Worm (Caenorhabditis elegans) whole organism, L4 larva: Measurements from ENCODE around the gene C33F10.1.

Experiments used
- D1046.2 ChIP-seq: fragments of 200-800 bp; sonication (Bioruptor generic); IDR thresholded peaks from 2 replicates; pipeline ENCODE4 v1.3.6; 2022; ENCODE audit warnings: missing genetic modification characterization, missing compliant biosample characterization
- F26F4.8 ChIP-seq: fragments of 200-800 bp; sonication (Bioruptor generic); conservative IDR thresholded peaks from 2 replicates; pipeline ENCODE4 v1.3.6; 2022; ENCODE audit warnings: missing genetic modification characterization, missing compliant biosample characterization
- T20F7.1 ChIP-seq: fragments of 200-800 bp; sonication (Bioruptor generic); optimal IDR thresholded peaks from 2 replicates; lab custom pipeline; 2018; ENCODE audit warnings: mild to moderate bottlenecking, missing genetic modification characterization, missing compliant biosample characterization
- T26A8.4 ChIP-seq: fragments of 200-800 bp; sonication (Bioruptor generic); IDR thresholded peaks from 2 replicates; pipeline ENCODE4 v1.3.6; 2022; ENCODE audit warnings: missing genetic modification characterization, missing compliant biosample characterization
- Y48G9A.11 ChIP-seq: fragments of 200-800 bp; sonication (Bioruptor generic); IDR thresholded peaks from 2 replicates; pipeline ENCODE4 v1.3.6; 2022; ENCODE audit warnings: missing genetic modification reagents, missing genetic modification characterization, missing compliant biosample characterization
- aha-1 ChIP-seq: fragments of 150-350 bp; peaks from one replicate; lab custom pipeline; 2014; ENCODE audit warnings: missing biosample characterization, missing genetic modification characterization
- attf-4 ChIP-seq: sonication (generic microtip); optimal IDR thresholded peaks from 3 replicates; lab custom pipeline; 2017; ENCODE audit warnings: missing biosample characterization, missing genetic modification characterization
- ceh-20 ChIP-seq: fragments of 200-800 bp; sonication (Bioruptor generic); IDR thresholded peaks from 2 replicates; pipeline ENCODE4 v1.3.6; 2022; ENCODE audit warnings: missing genetic modification reagents, missing genetic modification characterization, missing compliant biosample characterization
- ceh-32 ChIP-seq: sonication (generic microtip); optimal IDR thresholded peaks from 2 replicates; lab custom pipeline; 2016; ENCODE audit warnings: mild to moderate bottlenecking, missing genetic modification characterization, missing compliant biosample characterization; ENCODE audit not compliant: poor library complexity
- ceh-82 ChIP-seq: sonication (generic microtip); optimal IDR thresholded peaks from 2 replicates; lab custom pipeline; 2017; ENCODE audit warnings: missing biosample characterization, missing genetic modification characterization
- ces-1 ChIP-seq: fragments of 150-350 bp; sonication (generic microtip); optimal IDR thresholded peaks from 4 replicates; lab custom pipeline; 2014; ENCODE audit warnings: missing biosample characterization, missing genetic modification reagents, missing genetic modification characterization
- daf-12 ChIP-seq: fragments of 150-350 bp; optimal IDR thresholded peaks from 2 replicates; lab custom pipeline; 2014; ENCODE audit warnings: missing biosample characterization, missing genetic modification reagents, missing genetic modification characterization
- daf-16 ChIP-seq, 3 experiments: sonication (generic microtip); optimal IDR thresholded peaks; 2 replicates each; lab custom pipeline; 2016 to 2017; ENCODE audit warnings: missing genetic modification characterization in 3 of 3, missing genetic modification reagents in 3 of 3, mild to moderate bottlenecking in 2 of 3, missing compliant biosample characterization in 2 of 3, missing biosample characterization in 1 of 3, moderate library complexity in 1 of 3
- dmd-6 ChIP-seq: fragments of 200-800 bp; sonication (Bioruptor generic); IDR thresholded peaks from 2 replicates; pipeline ENCODE4 v1.3.6; 2022; ENCODE audit warnings: missing genetic modification reagents, missing genetic modification characterization, missing compliant biosample characterization
- dmd-9 ChIP-seq: fragments of 200-800 bp; sonication (Bioruptor generic); IDR thresholded peaks from 2 replicates; pipeline ENCODE4 v1.3.6; 2022; ENCODE audit warnings: missing genetic modification reagents, missing genetic modification characterization, missing compliant biosample characterization
- duxl-1 ChIP-seq: sonication (generic microtip); optimal IDR thresholded peaks from 2 replicates; lab custom pipeline; 2016; ENCODE audit warnings: mild to moderate bottlenecking, missing genetic modification characterization, moderate library complexity, missing compliant biosample characterization; ENCODE audit not compliant: poor library complexity
- egl-43 ChIP-seq: fragments of 200-800 bp; sonication (Bioruptor generic); IDR thresholded peaks from 2 replicates; pipeline ENCODE4 v1.3.6; 2022; ENCODE audit warnings: missing genetic modification reagents, missing genetic modification characterization, missing compliant biosample characterization
- fkh-10 ChIP-seq: fragments of 150-350 bp; optimal IDR thresholded peaks from 2 replicates; lab custom pipeline; 2014; ENCODE audit warnings: missing biosample characterization, missing genetic modification reagents, missing genetic modification characterization
- hlh-11 ChIP-seq: fragments of 200-800 bp; sonication (Bioruptor generic); optimal IDR thresholded peaks from 2 replicates; lab custom pipeline; 2018; ENCODE audit warnings: mild to moderate bottlenecking, missing genetic modification characterization, missing compliant biosample characterization
- hlh-30 ChIP-seq: sonication (generic microtip); optimal IDR thresholded peaks from 2 replicates; lab custom pipeline; 2017; ENCODE audit warnings: antibody characterized with exemption, mild to moderate bottlenecking, missing genetic modification characterization, missing compliant biosample characterization; ENCODE audit not compliant: insufficient read depth
- hmg-1.1 ChIP-seq: fragments of 200-800 bp; sonication (Bioruptor generic); IDR thresholded peaks from 2 replicates; pipeline ENCODE4 v1.3.6; 2022; ENCODE audit warnings: missing genetic modification reagents, missing genetic modification characterization, missing compliant biosample characterization
- lin-1 ChIP-seq: fragments of 200-800 bp; sonication (Bioruptor generic); IDR thresholded peaks from 2 replicates; pipeline ENCODE4 v1.3.6; 2022; ENCODE audit warnings: missing genetic modification reagents, missing genetic modification characterization, missing compliant biosample characterization
- lin-15B ChIP-seq: fragments of 150-350 bp; sonication (generic microtip); optimal IDR thresholded peaks from 3 replicates; lab custom pipeline; 2014; ENCODE audit warnings: missing biosample characterization, missing genetic modification characterization
- madf-5 ChIP-seq, 2 experiments: fragments of 200-800 bp; sonication (Bioruptor generic); IDR thresholded peaks; 2 replicates each; pipeline ENCODE4 v1.3.6; 2022; ENCODE audit warnings: missing compliant biosample characterization in 2 of 2, missing genetic modification characterization in 2 of 2
- madf-9 ChIP-seq: fragments of 200-800 bp; sonication (Bioruptor generic); conservative IDR thresholded peaks from 2 replicates; pipeline ENCODE4 v1.3.6; 2022; ENCODE audit warnings: missing genetic modification reagents, missing genetic modification characterization, missing compliant biosample characterization
- mdl-1 ChIP-seq, 2 experiments: fragments of 150-350 bp in 1 of 2; sonication (generic microtip) in 1 of 2; optimal IDR thresholded peaks; 2 replicates each; lab custom pipeline; 2014 to 2017; ENCODE audit warnings: missing biosample characterization in 2 of 2, missing genetic modification characterization in 2 of 2
- mes-2 ChIP-seq: sonication (generic microtip); optimal IDR thresholded peaks from 2 replicates; lab custom pipeline; 2016; ENCODE audit warnings: missing genotype, mild to moderate bottlenecking, missing genetic modification characterization, missing compliant biosample characterization; ENCODE audit not compliant: poor library complexity, severe bottlenecking
- mxl-3 ChIP-seq: fragments of 200-800 bp; sonication (Bioruptor generic); optimal IDR thresholded peaks from 2 replicates; lab custom pipeline; 2018; ENCODE audit warnings: mild to moderate bottlenecking, missing genetic modification characterization, missing compliant biosample characterization
- nhr-28 ChIP-seq: fragments of 150-350 bp; optimal IDR thresholded peaks from 2 replicates; lab custom pipeline; 2014; ENCODE audit warnings: missing biosample characterization, missing genetic modification characterization
- nhr-48 ChIP-seq: sonication (generic microtip); optimal IDR thresholded peaks from 2 replicates; lab custom pipeline; 2016; ENCODE audit warnings: mild to moderate bottlenecking, missing genetic modification characterization, missing compliant biosample characterization
- nhr-6 ChIP-seq: fragments of 150-350 bp; optimal IDR thresholded peaks from 2 replicates; lab custom pipeline; 2014; ENCODE audit warnings: missing biosample characterization, missing genetic modification characterization
- nhr-77 ChIP-seq: fragments of 150-350 bp; optimal IDR thresholded peaks from 2 replicates; lab custom pipeline; 2014; ENCODE audit warnings: missing biosample characterization, missing genetic modification characterization
- php-3 ChIP-seq: fragments of 200-800 bp; sonication (Bioruptor generic); IDR thresholded peaks from 2 replicates; pipeline ENCODE4 v1.3.6; 2022; ENCODE audit warnings: missing genetic modification reagents, missing genetic modification characterization, missing compliant biosample characterization
- set-16 ChIP-seq: fragments of 200-800 bp; sonication (Bioruptor generic); IDR thresholded peaks from 2 replicates; pipeline ENCODE4 v1.3.6; 2022; ENCODE audit warnings: missing genetic modification reagents, missing genetic modification characterization, missing compliant biosample characterization
- skn-1 ChIP-seq: fragments of 150-350 bp; optimal IDR thresholded peaks from 2 replicates; lab custom pipeline; 2014; ENCODE audit warnings: missing biosample characterization, missing genetic modification characterization
- snpc-1.2 ChIP-seq: fragments of 200-800 bp; sonication (Bioruptor generic); IDR thresholded peaks from 2 replicates; pipeline ENCODE4 v1.3.6; 2022; ENCODE audit warnings: missing genetic modification reagents, missing genetic modification characterization, missing compliant biosample characterization
- snpc-4 ChIP-seq: fragments of 150-350 bp; optimal IDR thresholded peaks from 2 replicates; lab custom pipeline; 2014; ENCODE audit warnings: missing biosample characterization, missing genetic modification characterization
- spr-1 ChIP-seq: sonication (generic microtip); optimal IDR thresholded peaks from 2 replicates; lab custom pipeline; 2016; ENCODE audit warnings: mild to moderate bottlenecking, missing genetic modification characterization, missing compliant biosample characterization
- unc-130 ChIP-seq: sonication (generic microtip); optimal IDR thresholded peaks from 2 replicates; lab custom pipeline; 2016; ENCODE audit warnings: missing genetic modification reagents, missing genetic modification characterization, missing compliant biosample characterization
- unc-39 ChIP-seq: sonication (generic microtip); optimal IDR thresholded peaks from 2 replicates; lab custom pipeline; 2017; ENCODE audit warnings: missing biosample characterization, missing genetic modification characterization
- vab-7 ChIP-seq: fragments of 200-800 bp; sonication (Bioruptor generic); IDR thresholded peaks from 2 replicates; pipeline ENCODE4 v1.3.6; 2022; ENCODE audit warnings: missing genetic modification reagents, missing genetic modification characterization, missing compliant biosample characterization
- zfp-3 ChIP-seq: fragments of 200-800 bp; sonication (Bioruptor generic); conservative IDR thresholded peaks from 2 replicates; pipeline ENCODE4 v1.3.6; 2022; ENCODE audit warnings: missing genetic modification reagents, missing genetic modification characterization, missing compliant biosample characterization
- ztf-11 ChIP-seq: fragments of 150-350 bp; optimal IDR thresholded peaks from 2 replicates; lab custom pipeline; 2014; ENCODE audit warnings: missing biosample characterization, missing genetic modification characterization

C33F10.1 gene

DNA sequence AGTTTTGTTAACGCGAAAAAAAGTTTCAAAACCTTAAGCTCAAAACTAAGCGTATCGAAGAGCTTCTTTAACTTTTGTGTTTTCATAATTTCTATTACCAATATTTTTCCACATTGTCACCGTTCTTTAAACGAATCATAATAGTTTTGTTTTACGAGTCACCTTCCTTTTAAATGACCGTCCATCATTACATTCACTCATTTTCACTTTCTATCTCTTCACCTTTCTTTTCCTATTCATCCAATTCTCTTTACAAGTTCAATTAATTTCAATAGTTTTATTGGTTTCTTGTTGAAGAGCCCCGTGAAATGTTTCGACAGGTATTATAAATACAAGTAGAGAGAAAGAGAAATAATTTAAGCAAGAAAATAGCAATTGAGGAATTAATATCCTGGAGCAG is 37.0 kb downstream of the C33F10.1 start:
- no peak for TF ChIP-seq D1046.2 (GFP tag; lab: Robert Waterston, UW)
- TF ChIP-seq snpc-1.2 (GFP tag; lab: Robert Waterston, UW) = no peak
- peak; percentile 20 for TF ChIP-seq ceh-82

DNA sequence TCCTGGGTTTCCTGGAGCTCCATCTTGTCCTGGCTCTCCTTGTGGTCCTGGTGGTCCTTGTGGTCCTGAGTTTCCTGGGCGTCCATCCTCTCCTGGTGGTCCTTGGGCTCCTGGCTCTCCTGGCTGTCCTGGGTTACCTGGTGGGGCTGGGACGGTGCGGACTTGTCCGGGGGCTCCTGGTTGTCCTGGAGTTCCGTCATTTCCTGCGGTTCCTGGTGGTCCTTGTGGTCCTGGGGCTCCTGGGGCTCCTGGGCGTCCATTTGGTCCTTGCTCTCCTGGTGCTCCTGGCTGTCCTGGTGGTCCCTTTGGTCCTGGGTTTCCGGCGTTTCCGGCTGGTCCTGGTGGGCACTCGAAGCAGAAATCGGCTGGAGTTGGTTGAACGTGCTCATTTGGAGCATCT is 37.5 kb downstream of the C33F10.1 start:
- TF ChIP-seq madf-5 (GFP tag; IDR thresholded peaks at IDR 0.05; lab: Robert Waterston, UW) (0 out of 4 replicates have a peak, but pooled peaks of 1 of the 2 experiments have one; percentile 49), set-16 (peak; percentile 98), Y48G9A.11 (0 out of 2 replicates have a peak, but pooled peaks have one; percentile 13), F26F4.8 (GFP tag; lab: Robert Waterston, UW) (0 out of 2 replicates have a peak, but pooled peaks have one; percentile 24), T26A8.4 (GFP tag; lab: Robert Waterston, UW) (0 out of 2 replicates have a peak, but pooled peaks have one; percentile 17)

DNA sequence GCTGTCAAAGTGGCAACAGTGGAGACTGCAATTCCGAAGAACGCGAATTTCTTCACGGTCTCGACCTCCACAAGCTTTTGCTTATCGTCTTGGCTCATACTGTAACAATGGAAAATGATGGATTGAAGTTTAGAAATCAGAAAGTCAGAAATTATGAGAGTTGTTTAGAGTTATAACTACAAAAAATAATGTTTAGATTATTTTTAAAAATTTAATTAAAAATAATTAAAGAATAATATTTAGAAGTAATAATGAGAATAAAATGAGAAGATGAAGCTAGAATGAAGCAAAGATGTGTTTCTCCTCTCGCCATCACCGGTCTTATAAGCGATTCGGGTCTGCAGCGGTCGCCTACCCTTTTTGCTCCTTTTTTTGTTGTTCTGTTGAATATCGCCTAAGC is 38.2 kb downstream of the C33F10.1 start, which contains the start of gene col-73:
col-73 (minus strand) TSS at position 101 of the 400 bp plus-strand sequence.
- TF ChIP-seq ztf-11 (tag; lab: Kevin White, UChicago) = no peak
- TF ChIP-seq fkh-10 (GFP tag; lab: Kevin White, UChicago) = no peak
- TF ChIP-seq duxl-1 (tag; lab: Kevin White, UChicago) = no peak
- no peak for TF ChIP-seq aha-1 (tag; lab: Kevin White, UChicago)
- TF ChIP-seq daf-12 (tag; lab: Kevin White, UChicago) = no peak
- TF ChIP-seq daf-16 (GFP tag; optimal IDR thresholded peaks at IDR 0.05; lab: Kevin White, UChicago) = no peak
- TF ChIP-seq daf-16 (tag; optimal IDR thresholded peaks at IDR 0.05; lab: Kevin White, UChicago) = no peak
- no peak for TF ChIP-seq lin-15B (tag; lab: Kevin White, UChicago)
- TF ChIP-seq skn-1 = no peak
- TF ChIP-seq spr-1 (tag; lab: Kevin White, UChicago) = no peak
- TF ChIP-seq attf-4 (tag; lab: Kevin White, UChicago) = no peak
- no peak for TF ChIP-seq unc-130 (GFP tag; lab: Kevin White, UChicago)
- no peak for TF ChIP-seq ceh-20 (GFP tag; lab: Robert Waterston, UW)
- no peak for TF ChIP-seq unc-39 (tag; lab: Kevin White, UChicago)
- no peak for TF ChIP-seq dmd-9
- TF ChIP-seq mdl-1 (tag; optimal IDR thresholded peaks at IDR 0.05; lab: Kevin White, UChicago) = no peak
- TF ChIP-seq madf-9 = no peak
- no peak for TF ChIP-seq vab-7 (GFP tag; lab: Robert Waterston, UW)

DNA sequence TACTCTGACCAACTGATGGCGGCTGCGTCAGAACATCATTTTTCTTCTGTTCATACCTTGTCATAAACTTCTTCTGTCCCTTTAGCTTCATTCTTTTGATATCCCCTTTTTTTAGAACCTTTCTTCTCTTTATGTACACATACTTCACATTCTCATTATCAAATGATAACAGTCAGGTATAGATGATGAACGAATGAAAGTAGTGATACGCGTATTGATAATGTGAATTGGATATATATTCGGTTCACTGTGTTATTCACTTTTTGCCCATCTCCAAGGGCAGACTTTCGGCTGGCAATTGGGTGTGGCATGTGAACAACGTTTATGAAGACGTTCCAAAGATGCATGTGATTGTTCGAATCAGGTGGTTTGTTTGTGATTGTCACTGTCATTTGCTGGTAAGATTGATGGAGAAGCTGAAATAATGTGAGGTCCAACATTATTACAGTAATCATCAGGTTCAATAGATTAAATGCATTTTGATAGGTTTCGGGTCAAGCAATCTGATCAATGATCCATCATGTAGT is 39.6 kb downstream of the C33F10.1 start, which contains the start of gene F11G11.15:
F11G11.15 (plus strand) TSS at position 511 of the 527 bp plus-strand sequence.
- TF ChIP-seq aha-1 (tag; lab: Kevin White, UChicago) = peak; percentile 96
- peak; percentile 66 for TF ChIP-seq hlh-30 (tag; lab: Kevin White, UChicago)
- TF ChIP-seq hlh-11 (tag; lab: Kevin White, UChicago) = peak; percentile 45
- TF ChIP-seq mdl-1 (tag; optimal IDR thresholded peaks at IDR 0.05; lab: Kevin White, UChicago) = peak in 1 of 2 experiments; percentile 31
- peak; percentile 68 for TF ChIP-seq nhr-48 (tag; lab: Kevin White, UChicago)
- no peak for TF ChIP-seq spr-1 (tag; lab: Kevin White, UChicago)
- TF ChIP-seq egl-43 (GFP tag; lab: Robert Waterston, UW) = no peak
- TF ChIP-seq nhr-77 (tag; lab: Kevin White, UChicago) = no peak
- peak; percentile 81 for TF ChIP-seq mxl-3 (GFP tag; lab: Kevin White, UChicago)
- peak; percentile 33 for TF ChIP-seq nhr-28
- TF ChIP-seq, all 104 proteins: peak for 7

DNA sequence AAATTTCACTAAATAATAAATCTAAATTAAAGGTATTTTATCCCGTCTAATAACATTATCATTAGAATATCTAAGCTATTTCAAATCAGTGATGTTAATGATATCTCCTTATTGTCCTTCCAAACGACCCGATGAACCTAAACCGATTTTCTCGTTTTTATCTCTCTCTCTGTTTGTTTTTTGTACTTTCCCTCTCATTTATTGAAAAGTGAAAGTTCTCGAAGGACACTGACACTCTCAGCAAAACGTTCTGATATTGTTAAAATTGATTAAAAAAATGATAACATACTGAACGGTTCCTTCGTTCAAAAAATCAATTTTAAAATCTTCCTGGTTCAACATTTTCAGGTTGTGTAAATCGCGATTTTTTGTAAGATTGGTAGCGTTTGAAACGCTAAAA is 41.3 kb downstream of the C33F10.1 start, which contains the start of gene F11G11.13:
F11G11.13 (minus strand) TSS at position 89 of the 400 bp plus-strand sequence.
- no peak for TF ChIP-seq hmg-1.1
- no peak for TF ChIP-seq hlh-11 (tag; lab: Kevin White, UChicago)
- TF ChIP-seq D1046.2 (GFP tag; lab: Robert Waterston, UW) = no peak
- no peak for TF ChIP-seq dmd-6 (GFP tag; lab: Robert Waterston, UW)
- TF ChIP-seq snpc-4 (tag; lab: Kevin White, UChicago) = no peak
- no peak for TF ChIP-seq ceh-32
- TF ChIP-seq php-3 (GFP tag; lab: Robert Waterston, UW) = no peak
- TF ChIP-seq zfp-3 (GFP tag; lab: Robert Waterston, UW) = no peak
- no peak for TF ChIP-seq fkh-10 (GFP tag; lab: Kevin White, UChicago)
- no peak for TF ChIP-seq lin-1 (GFP tag; lab: Robert Waterston, UW)
- no peak for TF ChIP-seq T20F7.1 (GFP tag; lab: Kevin White, UChicago)
- TF ChIP-seq mes-2 (tag; lab: Kevin White, UChicago) = no peak
- TF ChIP-seq ceh-82 = no peak
- no peak for TF ChIP-seq ces-1 (GFP tag; lab: Kevin White, UChicago)
- TF ChIP-seq nhr-6 (tag; lab: Kevin White, UChicago) = no peak
- TF ChIP-seq, all 104 proteins: peak for 0
